Fruit fly (Drosophila melanogaster) whole organism, embryonic: ENCODE measurements around the gene G6P.

Source experiments
- BEAF-32 ChIP-seq: fragments of 200-800 bp; sonication (Bioruptor generic); optimal IDR thresholded peaks from 3 replicates; lab custom pipeline; 2017; ENCODE audit warnings: missing biosample characterization, missing genetic modification characterization, mild to moderate bottlenecking, moderate library complexity, missing genetic modification reagents
- Bgb ChIP-seq: fragments of 200-800 bp; sonication (Bioruptor generic); IDR thresholded peaks from 2 replicates; pipeline ENCODE4 v1.3.6; 2022; ENCODE audit warnings: missing biosample characterization, missing genetic modification characterization; ENCODE audit not compliant: partially characterized antibody
- Blimp-1 ChIP-seq: fragments of 200-800 bp; sonication (Bioruptor generic); optimal IDR thresholded peaks from 3 replicates; lab custom pipeline; 2018; ENCODE audit warnings: missing biosample characterization, missing genetic modification characterization, mild to moderate bottlenecking, moderate library complexity, missing genetic modification reagents
- CG10543 ChIP-seq: fragments of 200-800 bp; sonication (Bioruptor generic); optimal IDR thresholded peaks from 3 replicates; lab custom pipeline; 2017; ENCODE audit warnings: missing biosample characterization, mild to moderate bottlenecking, missing genetic modification characterization, moderate library complexity
- CG12236 ChIP-seq: fragments of 200-800 bp; sonication (Bioruptor generic); optimal IDR thresholded peaks from 2 replicates; lab custom pipeline; 2016; ENCODE audit warnings: missing biosample characterization, missing genetic modification characterization
- CG14441 ChIP-seq: fragments of 200-800 bp; sonication (Bioruptor generic); IDR thresholded peaks from 2 replicates; pipeline ENCODE4 v1.3.6; 2022; ENCODE audit warnings: missing biosample characterization, missing genetic modification characterization
- CG14667 ChIP-seq: fragments of 200-800 bp; sonication (Bioruptor generic); IDR thresholded peaks from 2 replicates; pipeline ENCODE4 v1.3.6; 2022; ENCODE audit warnings: missing biosample characterization, missing genetic modification characterization
- CG15011 ChIP-seq: fragments of 200-800 bp; sonication (Bioruptor generic); optimal IDR thresholded peaks from 3 replicates; lab custom pipeline; 2018; ENCODE audit warnings: missing biosample characterization, mild to moderate bottlenecking, missing genetic modification characterization
- CG16815 ChIP-seq: fragments of 200-800 bp; sonication (Bioruptor generic); optimal IDR thresholded peaks from 3 replicates; lab custom pipeline; 2017; ENCODE audit warnings: missing biosample characterization, mild to moderate bottlenecking, missing genetic modification characterization
- CG17361 ChIP-seq: fragments of 200-800 bp; sonication (Bioruptor generic); IDR thresholded peaks from 3 replicates; pipeline ENCODE4 v1.3.6; 2022; ENCODE audit warnings: missing biosample characterization, missing genetic modification characterization
- CG17385 ChIP-seq: fragments of 200-800 bp; sonication (Bioruptor generic); optimal IDR thresholded peaks from 3 replicates; lab custom pipeline; 2018; ENCODE audit warnings: missing biosample characterization, mild to moderate bottlenecking, missing genetic modification characterization
- CG17912 ChIP-seq: fragments of 200-800 bp; sonication (Bioruptor generic); optimal IDR thresholded peaks from 2 replicates; lab custom pipeline; 2018; ENCODE audit warnings: missing biosample characterization, mild to moderate bottlenecking, missing genetic modification characterization
- CG2116 ChIP-seq: fragments of 200-800 bp; sonication (Bioruptor generic); optimal IDR thresholded peaks from 3 replicates; lab custom pipeline; 2018; ENCODE audit warnings: missing biosample characterization, mild to moderate bottlenecking, missing genetic modification characterization
- CG2120 ChIP-seq: fragments of 200-800 bp; sonication (Bioruptor generic); optimal IDR thresholded peaks from 3 replicates; lab custom pipeline; 2016; ENCODE audit warnings: missing biosample characterization, missing genetic modification characterization
- CG2678 ChIP-seq: fragments of 200-800 bp; sonication (Bioruptor generic); optimal IDR thresholded peaks from 3 replicates; lab custom pipeline; 2019; ENCODE audit warnings: missing biosample characterization, mild to moderate bottlenecking, missing genetic modification characterization, moderate library complexity
- CG3065 ChIP-seq: fragments of 200-800 bp; sonication (Bioruptor generic); optimal IDR thresholded peaks from 2 replicates; lab custom pipeline; 2016; ENCODE audit warnings: missing biosample characterization, missing genetic modification characterization
- CG33557 ChIP-seq: fragments of 200-800 bp; sonication (Bioruptor generic); optimal IDR thresholded peaks from 2 replicates; lab custom pipeline; 2019; ENCODE audit warnings: missing biosample characterization, mild to moderate bottlenecking, missing genetic modification characterization, moderate library complexity
- CG4282 ChIP-seq: fragments of 200-800 bp; sonication (Bioruptor generic); optimal IDR thresholded peaks from 2 replicates; lab custom pipeline; 2016; ENCODE audit warnings: missing biosample characterization, missing genetic modification characterization
- CG8944 ChIP-seq: fragments of 200-800 bp; sonication (Bioruptor generic); optimal IDR thresholded peaks from 3 replicates; lab custom pipeline; 2016; ENCODE audit warnings: missing biosample characterization, missing genetic modification characterization
- CrebB ChIP-seq: fragments of 200-800 bp; sonication (Bioruptor generic); optimal IDR thresholded peaks from 3 replicates; lab custom pipeline; 2018; ENCODE audit warnings: missing biosample characterization, mild to moderate bottlenecking, missing genetic modification characterization
- Dad ChIP-seq: fragments of 200-800 bp; sonication (Bioruptor generic); optimal IDR thresholded peaks from 3 replicates; lab custom pipeline; 2016; ENCODE audit warnings: missing biosample characterization, missing genetic modification characterization
- Dll ChIP-seq: fragments of 200-800 bp; sonication (Bioruptor generic); IDR thresholded peaks from 4 replicates; pipeline ENCODE4 v1.3.6; 2022; ENCODE audit warnings: missing biosample characterization, missing genetic modification characterization; ENCODE audit not compliant: partially characterized antibody
- Drgx ChIP-seq: fragments of 200-800 bp; sonication (Bioruptor generic); IDR thresholded peaks from 2 replicates; pipeline ENCODE4 v1.3.6; 2022; ENCODE audit warnings: missing biosample characterization, missing genetic modification characterization
- Ets65A ChIP-seq: fragments of 200-800 bp; sonication (Bioruptor generic); peaks from one replicate; lab custom pipeline; 2016; ENCODE audit warnings: missing biosample characterization, missing genetic modification characterization
- HLH3B ChIP-seq: fragments of 200-800 bp; sonication (Bioruptor generic); IDR thresholded peaks from 2 replicates; pipeline ENCODE4 v1.3.6; 2022; ENCODE audit warnings: missing biosample characterization, missing genetic modification characterization
- Hey ChIP-seq: fragments of 200-800 bp; sonication (Bioruptor generic); optimal IDR thresholded peaks from 3 replicates; lab custom pipeline; 2018; ENCODE audit warnings: missing biosample characterization, mild to moderate bottlenecking, missing genetic modification characterization
- Hsf ChIP-seq: fragments of 200-800 bp; sonication (Bioruptor generic); optimal IDR thresholded peaks from 3 replicates; lab custom pipeline; 2016; ENCODE audit warnings: missing biosample characterization, missing genetic modification characterization
- Myb ChIP-seq: fragments of 200-800 bp; sonication (Bioruptor generic); optimal IDR thresholded peaks from 2 replicates; lab custom pipeline; 2016; ENCODE audit warnings: missing biosample characterization, missing genetic modification characterization
- Sox100B ChIP-seq: fragments of 200-800 bp; sonication (Bioruptor generic); optimal IDR thresholded peaks from 3 replicates; lab custom pipeline; 2018; ENCODE audit warnings: missing biosample characterization, mild to moderate bottlenecking, missing genetic modification characterization
- Spps ChIP-seq: fragments of 200-800 bp; sonication (Bioruptor generic); optimal IDR thresholded peaks from 2 replicates; lab custom pipeline; 2018; ENCODE audit warnings: missing biosample characterization, mild to moderate bottlenecking, missing genetic modification characterization
- Sry-β ChIP-seq: fragments of 200-800 bp; sonication (Bioruptor generic); optimal IDR thresholded peaks from 2 replicates; lab custom pipeline; 2018; ENCODE audit warnings: missing biosample characterization, mild to moderate bottlenecking, missing genetic modification characterization, moderate library complexity
- btn ChIP-seq: fragments of 200-800 bp; sonication (Bioruptor generic); optimal IDR thresholded peaks from 2 replicates; lab custom pipeline; 2016; ENCODE audit warnings: missing biosample characterization, missing genetic modification characterization
- chinmo ChIP-seq: fragments of 200-800 bp; sonication (Bioruptor generic); IDR thresholded peaks from 4 replicates; pipeline ENCODE4 v1.3.6; 2022; ENCODE audit warnings: missing biosample characterization, missing genetic modification characterization; ENCODE audit not compliant: partially characterized antibody
- cwo ChIP-seq: fragments of 200-800 bp; sonication (Bioruptor generic); optimal IDR thresholded peaks from 3 replicates; lab custom pipeline; 2017; ENCODE audit warnings: missing biosample characterization, missing genetic modification characterization, mild to moderate bottlenecking, moderate library complexity, missing genetic modification reagents
- dm ChIP-seq: fragments of 200-800 bp; sonication (Bioruptor generic); optimal IDR thresholded peaks from 3 replicates; lab custom pipeline; 2016; ENCODE audit warnings: missing biosample characterization, missing genetic modification characterization
- dpn ChIP-seq, 2 experiments: fragments of 200-800 bp; sonication (Bioruptor generic); optimal IDR thresholded peaks; 3 replicates each; lab custom pipeline; 2016; ENCODE audit warnings: missing biosample characterization in 2 of 2, missing genetic modification characterization in 2 of 2
- fd64A ChIP-seq: fragments of 200-800 bp; sonication (Bioruptor generic); optimal IDR thresholded peaks from 3 replicates; lab custom pipeline; 2018; ENCODE audit warnings: missing biosample characterization, mild to moderate bottlenecking, missing genetic modification characterization
- fru ChIP-seq: fragments of >200 bp; optimal IDR thresholded peaks from 2 replicates; lab custom pipeline; 2017
- ftz-f1 ChIP-seq: fragments of 200-800 bp; sonication (Bioruptor generic); optimal IDR thresholded peaks from 2 replicates; lab custom pipeline; 2016; ENCODE audit warnings: missing biosample characterization, missing genetic modification characterization
- fu2 ChIP-seq: fragments of 200-800 bp; sonication (Bioruptor generic); optimal IDR thresholded peaks from 2 replicates; lab custom pipeline; 2016; ENCODE audit warnings: missing biosample characterization, missing genetic modification characterization
- gro ChIP-seq: fragments of 200-800 bp; sonication (Bioruptor generic); optimal IDR thresholded peaks from 2 replicates; lab custom pipeline; 2016; ENCODE audit warnings: missing biosample characterization, missing genetic modification characterization
- h ChIP-seq: fragments of >200 bp; optimal IDR thresholded peaks from 2 replicates; lab custom pipeline; 2017
- hth ChIP-seq: fragments of >200 bp; optimal IDR thresholded peaks from 2 replicates; lab custom pipeline; 2017; ENCODE audit warnings: inconsistent platforms
- luna ChIP-seq: fragments of 200-800 bp; sonication (Bioruptor generic); optimal IDR thresholded peaks from 2 replicates; lab custom pipeline; 2016; ENCODE audit warnings: missing biosample characterization, missing genetic modification characterization
- nerfin-2 ChIP-seq: fragments of 200-800 bp; sonication (Bioruptor generic); IDR thresholded peaks from 2 replicates; pipeline ENCODE4 v1.3.6; 2022; ENCODE audit warnings: missing biosample characterization, missing genetic modification characterization; ENCODE audit not compliant: partially characterized antibody
- pan ChIP-seq, 4 experiments: fragments of >200 bp in 3 of 4; fragments of 200-800 bp in 1 of 4; sonication (Bioruptor generic) in 1 of 4; optimal IDR thresholded peaks in 3 of 4; IDR thresholded peaks in 1 of 4; 2 replicates each; pipeline versions ENCODE4 v1.3.6 to Lab custom; 2017 to 2022; ENCODE audit warnings: missing biosample characterization in 2 of 4, missing genetic modification characterization in 2 of 4, mixed read lengths in 1 of 4
- pb ChIP-seq: fragments of 200-800 bp; sonication (Bioruptor generic); optimal IDR thresholded peaks from 3 replicates; lab custom pipeline; 2016; ENCODE audit warnings: missing biosample characterization, missing genetic modification characterization
- scrt ChIP-seq: fragments of 200-800 bp; sonication (Bioruptor generic); optimal IDR thresholded peaks from 2 replicates; lab custom pipeline; 2018; ENCODE audit warnings: missing biosample characterization, mild to moderate bottlenecking, missing genetic modification characterization, moderate library complexity
- sisA ChIP-seq: fragments of 200-800 bp; sonication (Bioruptor generic); IDR thresholded peaks from 2 replicates; pipeline ENCODE4 v1.3.6; 2022; ENCODE audit warnings: missing biosample characterization, missing genetic modification characterization
- sob ChIP-seq: fragments of 200-800 bp; sonication (Bioruptor generic); IDR thresholded peaks from 2 replicates; pipeline ENCODE4 v1.3.6; 2022; ENCODE audit warnings: missing biosample characterization, missing genetic modification characterization
- tin ChIP-seq: fragments of 200-800 bp; sonication (Bioruptor generic); optimal IDR thresholded peaks from 3 replicates; lab custom pipeline; 2016; ENCODE audit warnings: missing biosample characterization, missing genetic modification characterization

Gene G6P

dm6 chr2L:2830341-2830800, 14.8 kb upstream of the G6P start (continued):
- TF ChIP-seq cwo (GFP tag; lab: Kevin White, UChicago) (peak; percentile 77), Bgb (GFP tag; lab: Robert Waterston, UW) (no peak), fru (no peak), CG3065 (GFP tag; lab: Kevin White, UChicago) (peak; percentile 17), Hey (tag; lab: Kevin White, UChicago) (no peak), pan (optimal IDR thresholded peaks at IDR 0.05; lab: Kevin White, UChicago) (no peak), pan (GFP tag; optimal IDR thresholded peaks at IDR 0.05 in 1 of 2, IDR thresholded peaks at IDR 0.05 in 1 of 2) (peak in 1 of 2 experiments; percentile 62), Dll (GFP tag; lab: Robert Waterston, UW) (no peak), CG2678 (peak; percentile 95), fu2 (GFP tag; lab: Kevin White, UChicago) (peak; percentile 25), CG2120 (GFP tag; lab: Kevin White, UChicago) (peak; percentile 80), CG17361 (peak; percentile 98), dm (GFP tag; lab: Kevin White, UChicago) (no peak), fd64A (peak; percentile 46), Drgx (GFP tag; lab: Robert Waterston, UW) (peak; percentile 79), ftz-f1 (GFP tag; lab: Kevin White, UChicago) (no peak), tin (peak; percentile 89), gro (GFP tag; lab: Kevin White, UChicago) (no peak), nerfin-2 (GFP tag; lab: Robert Waterston, UW) (no peak), HLH3B (GFP tag; lab: Robert Waterston, UW) (peak; percentile 74), btn (GFP tag; lab: Kevin White, UChicago) (no peak), h (lab: Kevin White, UChicago) (no peak), Myb (GFP tag; lab: Kevin White, UChicago) (peak; percentile 6), CG17385 (GFP tag; lab: Kevin White, UChicago) (peak; percentile 88), chinmo (no peak), CG14667 (GFP tag; lab: Robert Waterston, UW) (peak; percentile 57; the same call in 1 of the 2 replicates), Sry-β (GFP tag; lab: Kevin White, UChicago) (peak; percentile 46), Ets65A (GFP tag; lab: Kevin White, UChicago) (peak; percentile 76), Blimp-1 (peak; percentile 78), CG16815 (GFP tag; lab: Kevin White, UChicago) (peak; percentile 85), CG8944 (GFP tag; lab: Kevin White, UChicago) (no peak), scrt (GFP tag; lab: Kevin White, UChicago) (peak; percentile 78), CG33557 (peak; percentile 92), Dad (GFP tag; lab: Kevin White, UChicago) (peak; percentile 29), luna (GFP tag; lab: Kevin White, UChicago) (no peak), CG4282 (GFP tag; lab: Kevin White, UChicago) (no peak), BEAF-32 (GFP tag; lab: Kevin White, UChicago) (no peak), dpn (GFP tag; optimal IDR thresholded peaks at IDR 0.05; lab: Kevin White, UChicago) (peak; percentile 70 to 79), sisA (GFP tag; lab: Robert Waterston, UW) (peak; percentile 68), hth (lab: Kevin White, UChicago) (no peak), CG17912 (GFP tag; lab: Kevin White, UChicago) (no peak), sob (GFP tag; lab: Robert Waterston, UW) (peak; percentile 75; the same call in 1 of the 2 replicates), CG10543 (peak; percentile 75), pb (GFP tag; lab: Kevin White, UChicago) (no peak), CG12236 (GFP tag; lab: Kevin White, UChicago) (peak; percentile 20), CG2116 (GFP tag; lab: Kevin White, UChicago) (peak; percentile 62), Hsf (GFP tag; lab: Kevin White, UChicago) (peak; percentile 79), CG15011 (GFP tag; lab: Kevin White, UChicago) (peak; percentile 86), CrebB (peak; percentile 61), CG14441 (GFP tag; lab: Robert Waterston, UW) (peak; percentile 53), Sox100B (GFP tag; lab: Kevin White, UChicago) (peak; percentile 97), Spps (tag; lab: Kevin White, UChicago) (peak; percentile 90)
